Worm (Caenorhabditis elegans) whole organism, young adult: ENCODE results near the gene nep-1.

ENCODE experiments used
- K12H6.12 ChIP-seq: fragments of 200-800 bp; sonication (Bioruptor generic); optimal IDR thresholded peaks from 2 replicates; lab custom pipeline; 2018; ENCODE audit warnings: mild to moderate bottlenecking, missing genetic modification characterization, missing compliant biosample characterization
- ama-1 ChIP-seq, 3 experiments: fragments of 150-350 bp in 1 of 3; sonication (generic microtip) in 2 of 3; optimal IDR thresholded peaks; 2 replicates each; lab custom pipeline; 2014 to 2018; ENCODE audit warnings: missing biosample characterization in 2 of 3, missing genetic modification characterization in 2 of 3, missing genetic modification reagents in 2 of 3
- efl-1 ChIP-seq: fragments of 150-350 bp; optimal IDR thresholded peaks from 2 replicates; lab custom pipeline; 2014; ENCODE audit warnings: missing biosample characterization, missing genetic modification reagents, missing genetic modification characterization
- let-526 ChIP-seq: fragments of 200-800 bp; sonication (Bioruptor generic); IDR thresholded peaks from 2 replicates; pipeline ENCODE4 v1.3.6; 2022; ENCODE audit warnings: missing genetic modification reagents, missing genetic modification characterization, missing compliant biosample characterization
- lsl-1 ChIP-seq: fragments of 200-800 bp; sonication (Bioruptor generic); optimal IDR thresholded peaks from 2 replicates; lab custom pipeline; 2018; ENCODE audit warnings: mild to moderate bottlenecking, missing genetic modification characterization, moderate library complexity, missing compliant biosample characterization
- unc-62 ChIP-seq: fragments of 150-350 bp; optimal IDR thresholded peaks from 2 replicates; lab custom pipeline; 2014; ENCODE audit warnings: missing biosample characterization, missing genetic modification reagents, missing genetic modification characterization

DNA sequence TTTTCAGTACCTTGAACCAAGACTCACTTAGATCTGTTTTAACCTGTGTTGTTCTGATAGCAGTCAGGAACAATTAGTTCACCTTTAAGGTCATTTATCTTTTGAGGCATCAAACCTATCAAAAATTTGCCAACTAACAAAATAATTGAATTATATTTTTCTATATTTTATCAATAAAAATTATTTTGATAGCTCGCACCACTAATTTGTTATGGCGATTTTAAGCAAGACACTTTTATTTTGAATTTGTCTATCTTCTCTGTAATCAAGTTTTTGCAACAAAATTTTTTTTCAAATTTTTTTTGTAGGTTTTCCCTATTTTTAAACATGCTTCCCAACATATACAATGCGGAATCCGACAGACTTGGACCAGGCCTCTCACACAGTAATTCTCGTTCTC is 31.7 kb upstream of the nep-1 start, which contains the start of gene kel-1:
- TF ChIP-seq ama-1 (optimal IDR thresholded peaks at IDR 0.05; lab: Kevin White, UChicago): no peak
- no peak for TF ChIP-seq ama-1 (GFP tag; optimal IDR thresholded peaks at IDR 0.05; lab: Kevin White, UChicago)
- TF ChIP-seq lsl-1 (GFP tag; lab: Kevin White, UChicago): no peak
- TF ChIP-seq let-526: no peak
- no peak for TF ChIP-seq efl-1 (GFP tag; lab: Kevin White, UChicago)
- TF ChIP-seq K12H6.12 (tag; lab: Kevin White, UChicago): no peak
- no peak for TF ChIP-seq unc-62 (GFP tag; lab: Kevin White, UChicago)
